Fruit fly (Drosophila melanogaster): ENCODE measurements around the gene CG9692.
A peak's percentile ranks its signal among the peaks of the same experiment; 100 is the strongest.

The CG9692 gene

dm6 chr3L:16659959-16660870 is 44.6 kb upstream of the CG9692 start (continued):
- TF ChIP-seq MESR4 (GFP tag; optimal IDR thresholded peaks at IDR 0.05) (peak; percentile 30), klu (GFP tag; IDR thresholded peaks at IDR 0.05) (peak; percentile 95), CG2875 (GFP tag; optimal IDR thresholded peaks at IDR 0.05) (peak; percentile 95), TFAM (GFP tag; optimal IDR thresholded peaks at IDR 0.05) (peak; percentile 85), CG6791 (GFP tag; IDR thresholded peaks at IDR 0.05; ENCODE audit: partially characterized antibody) (no peak), exex (tag; optimal IDR thresholded peaks at IDR 0.05) (peak; percentile 80), fd64A (GFP tag; optimal IDR thresholded peaks at IDR 0.05) (peak; percentile 93), pros (GFP tag; optimal IDR thresholded peaks at IDR 0.05) (peak; percentile 90), CG3065 (GFP tag; optimal IDR thresholded peaks at IDR 0.05) (peak; percentile 89), mld (GFP tag; IDR thresholded peaks at IDR 0.05; ENCODE audit: partially characterized antibody) (0 out of 3 replicates have a peak, but pooled peaks have one; percentile 21), sim (GFP tag; IDR thresholded peaks at IDR 0.05) (peak; percentile 75), Ada2b (GFP tag; IDR thresholded peaks at IDR 0.05) (peak; percentile 91), CG13624 (GFP tag; optimal IDR thresholded peaks at IDR 0.05) (peak; percentile 91), wor (GFP tag; IDR thresholded peaks at IDR 0.05) (peak; percentile 94), CG11398 (GFP tag; optimal IDR thresholded peaks at IDR 0.05) (peak; percentile 80), stwl (tag; optimal IDR thresholded peaks at IDR 0.05) (peak; percentile 23), row (GFP tag; IDR thresholded peaks at IDR 0.05) (peak; percentile 95), CG10654 (GFP tag; optimal IDR thresholded peaks at IDR 0.05) (peak; percentile 95), luna (GFP tag; optimal IDR thresholded peaks at IDR 0.05) (peak; percentile 73), sob (GFP tag; IDR thresholded peaks at IDR 0.05) (peak; percentile 96), CG3838 (GFP tag; optimal IDR thresholded peaks at IDR 0.05) (peak; percentile 68), Deaf1 (tag; optimal IDR thresholded peaks at IDR 0.05) (peak; percentile 83), az2 (GFP tag; optimal IDR thresholded peaks at IDR 0.05) (peak; percentile 97), CG10147 (GFP tag; optimal IDR thresholded peaks at IDR 0.05) (peak; percentile 97), zen (tag; optimal IDR thresholded peaks at IDR 0.05) (peak; percentile 89), Bgb (GFP tag; IDR thresholded peaks at IDR 0.05; ENCODE audit: partially characterized antibody) (peak; percentile 44; the same call in 1 of the 2 replicates), PHDP (tag; optimal IDR thresholded peaks at IDR 0.05) (peak; percentile 97), gt (GFP tag; IDR thresholded peaks at IDR 0.05) (peak; percentile 93), Adf1 (GFP tag; IDR thresholded peaks at IDR 0.05) (peak; percentile 79), Poxn (GFP tag; IDR thresholded peaks at IDR 0.05) (peak; percentile 72), abd-A (tag; optimal IDR thresholded peaks at IDR 0.05) (peak; percentile 97), Spps (tag; optimal IDR thresholded peaks at IDR 0.05) (peak; percentile 92), h (optimal IDR thresholded peaks at IDR 0.05) (no peak), Optix (GFP tag; IDR thresholded peaks at IDR 0.05) (peak; percentile 92), so (GFP tag; IDR thresholded peaks at IDR 0.05) (peak; percentile 94), YL-1 (GFP tag; optimal IDR thresholded peaks at IDR 0.05) (peak; percentile 79), CG4404 (GFP tag; IDR thresholded peaks at IDR 0.05) (peak; percentile 88), Rx (GFP tag; IDR thresholded peaks at IDR 0.05) (peak; percentile 92), CG5953 (GFP tag; IDR thresholded peaks at IDR 0.05) (peak; percentile 92), CG30020 (tag; optimal IDR thresholded peaks at IDR 0.05) (peak; percentile 77), btn (GFP tag; optimal IDR thresholded peaks at IDR 0.05) (peak; percentile 89), ATbp (GFP tag; optimal IDR thresholded peaks at IDR 0.05) (peak; percentile 98), CG4820 (GFP tag; optimal IDR thresholded peaks at IDR 0.05) (peak; percentile 96), pnt (GFP tag; optimal IDR thresholded peaks at IDR 0.05) (peak; percentile 93), CG17359 (tag; optimal IDR thresholded peaks at IDR 0.05) (peak; percentile 98), Sin3A (optimal IDR thresholded peaks at IDR 0.05) (no peak), CG7963 (GFP tag; IDR thresholded peaks at IDR 0.05; ENCODE audit: partially characterized antibody) (no peak), Blimp-1 (GFP tag; optimal IDR thresholded peaks at IDR 0.05) (peak; percentile 96), bowl (GFP tag; IDR thresholded peaks at IDR 0.05) (peak; percentile 88)

All from whole organism, embryonic.